Fruit fly (Drosophila melanogaster): ENCODE results near the gene CG4793.

CG4793 gene

DNA sequence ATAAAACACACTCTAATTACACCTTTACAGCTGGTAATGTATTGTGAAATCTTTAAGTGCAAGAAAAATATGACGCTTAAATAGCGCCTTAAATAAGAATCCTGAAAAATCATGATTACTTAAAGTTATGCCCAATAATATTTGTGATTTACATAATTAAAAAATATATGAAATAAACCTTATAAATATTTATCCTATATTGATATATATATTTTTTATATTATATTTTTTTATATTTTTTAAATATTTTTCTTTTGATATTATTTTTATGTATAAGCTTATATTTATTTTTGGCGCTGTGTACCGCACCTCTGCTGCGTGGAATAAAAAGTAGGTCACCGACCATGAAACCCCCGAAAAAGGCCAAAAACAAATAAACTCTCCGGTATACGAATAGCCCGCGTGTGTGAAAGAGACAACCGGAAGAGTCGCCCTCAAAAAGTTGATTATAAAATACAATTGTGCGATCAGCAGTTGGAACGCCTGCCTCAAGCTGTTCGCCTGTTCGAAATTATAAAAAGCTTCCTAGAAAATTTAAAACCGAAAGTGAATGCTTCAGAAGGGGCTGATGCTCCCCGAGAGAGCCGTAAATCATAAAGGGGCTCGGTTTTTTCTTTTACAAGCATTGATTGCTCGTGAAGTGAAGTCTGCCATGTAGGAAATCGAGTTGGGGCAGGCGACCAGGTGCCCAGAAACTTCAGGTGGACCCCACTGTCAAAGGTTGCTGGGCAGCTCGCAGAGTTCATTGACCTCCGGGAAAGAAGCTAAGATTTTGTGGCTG lies 14.5 kb upstream of the CG4793 start (continued):
- TF ChIP-seq emc (GFP tag; optimal IDR thresholded peaks at IDR 0.05): no peak
- TF ChIP-seq row (GFP tag; IDR thresholded peaks at IDR 0.05): peak; percentile 39; the same call in 2 of the 3 replicates
- TF ChIP-seq CG3407 (GFP tag; optimal IDR thresholded peaks at IDR 0.05): peak; percentile 21
- no peak for TF ChIP-seq Atf3 (GFP tag; optimal IDR thresholded peaks at IDR 0.05)
- TF ChIP-seq Fer2 (tag; optimal IDR thresholded peaks at IDR 0.05): peak; percentile 11
- TF ChIP-seq Hmr (GFP tag; optimal IDR thresholded peaks at IDR 0.05): peak; percentile 40
- peak; percentile 27; the same call in 1 of the 2 replicates for TF ChIP-seq Xrp1 (GFP tag; IDR thresholded peaks at IDR 0.05)
- TF ChIP-seq MBD-R2 (GFP tag; IDR thresholded peaks at IDR 0.05): no peak
- peak; percentile 77 for TF ChIP-seq nmo (GFP tag; optimal IDR thresholded peaks at IDR 0.05)
- TF ChIP-seq CG6683 (GFP tag; optimal IDR thresholded peaks at IDR 0.05): peak; percentile 9
- peak; percentile 2 for TF ChIP-seq CG1529 (GFP tag; optimal IDR thresholded peaks at IDR 0.05)
- peak; percentile 53 for TF ChIP-seq CG30431 (GFP tag; optimal IDR thresholded peaks at IDR 0.05)
- peak; percentile 12 for TF ChIP-seq Abd-B (GFP tag; optimal IDR thresholded peaks at IDR 0.05)
- TF ChIP-seq hkb (optimal IDR thresholded peaks at IDR 0.05): no peak
- peak; percentile 57 for TF ChIP-seq hkb (GFP tag; IDR thresholded peaks at IDR 0.05)
- TF ChIP-seq trem (tag; optimal IDR thresholded peaks at IDR 0.05): peak; percentile 25
- peak; percentile 12 for TF ChIP-seq CG30403 (GFP tag; optimal IDR thresholded peaks at IDR 0.05)
- TF ChIP-seq CG15269 (tag; optimal IDR thresholded peaks at IDR 0.05): peak; percentile 82
- peak; percentile 35; the same call in 1 of the 3 replicates for TF ChIP-seq knrl (GFP tag; IDR thresholded peaks at IDR 0.05; ENCODE audit: partially characterized antibody)
- TF ChIP-seq p53 (GFP tag; optimal IDR thresholded peaks at IDR 0.05): no peak
- TF ChIP-seq sens-2 (GFP tag; IDR thresholded peaks at IDR 0.05): peak; percentile 24; the same call in 1 of the 2 replicates
- peak; percentile 36; the same call in 2 of the 3 replicates for TF ChIP-seq HLH4C (GFP tag; IDR thresholded peaks at IDR 0.05; ENCODE audit: partially characterized antibody)
- TF ChIP-seq tna (GFP tag; IDR thresholded peaks at IDR 0.05; ENCODE audit: partially characterized antibody): 0 out of 2 replicates have a peak, but pooled peaks have one; percentile 42
- peak; percentile 48 for TF ChIP-seq CG7987 (GFP tag; optimal IDR thresholded peaks at IDR 0.05)
- TF ChIP-seq CG6854 (GFP tag; optimal IDR thresholded peaks at IDR 0.05): peak; percentile 52
- peak; percentile 99 for TF ChIP-seq kni (GFP tag; optimal IDR thresholded peaks at IDR 0.05)
- peak; percentile 79 for TF ChIP-seq PHDP (tag; optimal IDR thresholded peaks at IDR 0.05)
- TF ChIP-seq ind (GFP tag; optimal IDR thresholded peaks at IDR 0.05): peak; percentile 10
- TF ChIP-seq CG10209 (GFP tag; optimal IDR thresholded peaks at IDR 0.05): peak; percentile 63
- peak; percentile 88 for TF ChIP-seq Med (GFP tag)
- peak; percentile 84 for TF ChIP-seq pros (GFP tag; optimal IDR thresholded peaks at IDR 0.05)
- TF ChIP-seq CG17568 (GFP tag; optimal IDR thresholded peaks at IDR 0.05): peak; percentile 42
- peak; percentile 73 for TF ChIP-seq grau (tag; optimal IDR thresholded peaks at IDR 0.05)
- TF ChIP-seq gem (tag; optimal IDR thresholded peaks at IDR 0.05): peak; percentile 87
- TF ChIP-seq Lhr (GFP tag; optimal IDR thresholded peaks at IDR 0.05): peak; percentile 58
- TF ChIP-seq kay (GFP tag; optimal IDR thresholded peaks at IDR 0.05): no peak
- no peak for TF ChIP-seq HLH54F (GFP tag; optimal IDR thresholded peaks at IDR 0.05)
- TF ChIP-seq pan (optimal IDR thresholded peaks at IDR 0.05): no peak
- peak in 1 of 2 experiments; percentile 62 for TF ChIP-seq pan (GFP tag; optimal IDR thresholded peaks at IDR 0.05 in 1 of 2, IDR thresholded peaks at IDR 0.05 in 1 of 2)
- peak in 1 of 2 experiments; percentile 93 for TF ChIP-seq Pdp1 (GFP tag; optimal IDR thresholded peaks at IDR 0.05)
- TF ChIP-seq dm (GFP tag; optimal IDR thresholded peaks at IDR 0.05): peak; percentile 12
- peak; percentile 14 for TF ChIP-seq CG12104 (GFP tag; optimal IDR thresholded peaks at IDR 0.05)
- TF ChIP-seq Xbp1 (GFP tag; optimal IDR thresholded peaks at IDR 0.05): peak; percentile 1
- peak; percentile 49 for TF ChIP-seq CG12299 (tag; optimal IDR thresholded peaks at IDR 0.05)
- TF ChIP-seq Sox100B (GFP tag; optimal IDR thresholded peaks at IDR 0.05): peak; percentile 65
- 0 out of 2 replicates have a peak, but pooled peaks have one; percentile 37 for TF ChIP-seq sna (GFP tag; IDR thresholded peaks at IDR 0.05; ENCODE audit: partially characterized antibody)
- TF ChIP-seq Hmx (GFP tag; optimal IDR thresholded peaks at IDR 0.05): no peak
- peak; percentile 42 for TF ChIP-seq caup (GFP tag; optimal IDR thresholded peaks at IDR 0.05; ENCODE audit: severe bottlenecking)

Data from whole organism, embryonic.